Worm (Caenorhabditis elegans) whole organism, mixed stage, embryonic: ENCODE measurements around the gene tth-1.

Experiments used
- elt-1 ChIP-seq: sonication (generic microtip); optimal IDR thresholded peaks from 2 replicates; lab custom pipeline; 2017; ENCODE audit warnings: missing genetic modification characterization, mild to moderate bottlenecking, missing compliant biosample characterization, antibody characterized with exemption, moderate library complexity, borderline replicate concordance; ENCODE audit not compliant: insufficient read depth
- lin-13 ChIP-seq: fragments of 150-350 bp; optimal IDR thresholded peaks from 2 replicates; lab custom pipeline; 2014; ENCODE audit warnings: missing biosample characterization, missing genetic modification characterization
- lsy-2 ChIP-seq: fragments of 150-350 bp; optimal IDR thresholded peaks from 2 replicates; lab custom pipeline; 2014; ENCODE audit warnings: missing biosample characterization, missing genetic modification characterization
- mab-5 ChIP-seq: fragments of 150-350 bp; optimal IDR thresholded peaks from 2 replicates; lab custom pipeline; 2014; ENCODE audit warnings: missing biosample characterization, missing genetic modification characterization
- nhr-237 ChIP-seq: fragments of 150-350 bp; optimal IDR thresholded peaks from 2 replicates; lab custom pipeline; 2014; ENCODE audit warnings: missing biosample characterization, missing genetic modification characterization
- snpc-4 ChIP-seq: fragments of 150-350 bp; optimal IDR thresholded peaks from 2 replicates; lab custom pipeline; 2014; ENCODE audit warnings: missing biosample characterization, missing genetic modification characterization

DNA sequence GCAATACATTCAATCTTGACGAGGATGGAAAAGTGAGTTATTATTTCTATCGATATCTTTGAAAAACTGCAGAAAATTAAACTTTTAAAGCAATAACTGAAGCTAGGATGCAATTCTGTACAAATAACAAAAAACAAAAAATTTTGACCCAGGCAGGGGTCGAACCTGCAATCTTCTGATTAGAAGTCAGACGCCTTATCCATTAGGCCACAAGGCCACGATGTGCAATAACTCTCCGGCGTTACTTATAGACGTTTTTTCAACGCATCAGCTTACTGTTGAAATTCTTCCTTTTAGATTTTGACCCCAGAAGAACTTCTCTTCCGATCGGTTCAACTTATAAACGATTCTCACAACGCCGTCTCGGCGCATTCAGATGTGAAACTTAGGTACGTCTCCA, 41.9 kb downstream of the tth-1 start:
- TF ChIP-seq elt-1 (tag; lab: Kevin White, UChicago) (no peak), nhr-237 (tag; lab: Kevin White, UChicago) (no peak), lin-13 (tag; lab: Kevin White, UChicago) (no peak), lsy-2 (tag; lab: Kevin White, UChicago) (no peak), mab-5 (tag; lab: Kevin White, UChicago) (no peak), snpc-4 (tag; lab: Kevin White, UChicago) (no peak)
